Worm (Caenorhabditis elegans) whole organism, L4/young adult: ENCODE measurements around the gene F43C11.12.

Experiments used
- W03F9.2 ChIP-seq: fragments of 150-350 bp; optimal IDR thresholded peaks from 2 replicates; lab custom pipeline; 2014; ENCODE audit warnings: missing biosample characterization, missing genetic modification characterization
- dao-5 ChIP-seq: sonication (generic microtip); optimal IDR thresholded peaks from 2 replicates; lab custom pipeline; 2016; ENCODE audit warnings: missing genotype, missing genetic modification characterization, moderate library complexity, missing compliant biosample characterization
- him-1 ChIP-seq: sonication (generic microtip); optimal IDR thresholded peaks from 2 replicates; lab custom pipeline; 2016; ENCODE audit warnings: missing genotype, missing genetic modification reagents, missing genetic modification characterization, missing compliant biosample characterization

The F43C11.12 gene

DNA sequence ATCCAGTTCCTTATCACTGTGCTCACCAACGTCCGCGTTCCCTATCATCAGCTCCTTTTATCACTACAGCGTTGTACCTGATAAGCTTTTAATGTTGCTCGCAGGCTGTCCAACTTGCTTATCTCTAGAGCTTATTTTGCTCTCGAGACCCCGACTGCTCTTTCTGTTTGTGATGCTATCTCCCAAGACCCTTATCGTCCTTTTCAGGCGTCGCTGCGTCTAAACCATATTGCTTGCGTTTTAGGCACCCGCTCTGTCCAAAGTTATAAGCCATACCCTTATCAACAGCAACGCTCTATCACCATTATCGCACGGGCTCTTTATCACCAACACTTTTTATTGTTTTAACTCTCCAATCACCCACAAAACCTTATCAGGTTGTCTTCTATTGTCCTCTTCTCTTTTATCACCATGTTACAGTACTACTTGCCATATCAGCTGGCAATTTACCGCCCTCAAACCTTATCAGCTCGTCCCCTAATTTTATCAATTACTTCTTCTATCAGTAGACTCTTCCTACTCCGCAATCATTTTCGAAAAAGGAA lies 12.0 kb upstream of the F43C11.12 start:
- peak; percentile 18 for TF ChIP-seq W03F9.2 (tag; lab: Kevin White, UChicago)
- no peak for TF ChIP-seq dao-5 (tag; lab: Kevin White, UChicago)
- TF ChIP-seq him-1 (tag; lab: Kevin White, UChicago): no peak

DNA sequence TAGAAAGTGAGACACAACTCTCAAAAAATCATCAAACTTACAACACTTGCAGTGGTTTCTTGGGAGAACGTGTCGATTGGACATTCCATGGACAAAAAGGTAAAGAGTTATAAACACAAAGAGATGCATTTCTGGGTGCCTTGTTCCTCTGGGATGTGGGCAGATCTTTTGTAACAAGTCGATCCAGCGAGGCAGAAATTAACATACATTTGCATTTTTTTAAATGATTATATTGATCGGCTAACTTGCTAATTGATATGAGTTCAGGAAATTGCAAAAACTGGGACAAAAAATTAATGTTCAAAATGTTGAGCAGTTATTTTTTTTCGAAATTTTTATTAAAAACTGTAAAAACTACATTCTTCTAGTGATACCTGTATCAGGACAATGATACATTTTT lies 11.2 kb upstream of the F43C11.12 start, which contains the start of gene F16G10.6:
F16G10.6 (minus strand) TSS at position 101 of the 400 bp plus-strand sequence.
- TF ChIP-seq W03F9.2 (tag; lab: Kevin White, UChicago): no peak
- TF ChIP-seq him-1 (tag; lab: Kevin White, UChicago): no peak
- TF ChIP-seq dao-5 (tag; lab: Kevin White, UChicago): no peak

DNA sequence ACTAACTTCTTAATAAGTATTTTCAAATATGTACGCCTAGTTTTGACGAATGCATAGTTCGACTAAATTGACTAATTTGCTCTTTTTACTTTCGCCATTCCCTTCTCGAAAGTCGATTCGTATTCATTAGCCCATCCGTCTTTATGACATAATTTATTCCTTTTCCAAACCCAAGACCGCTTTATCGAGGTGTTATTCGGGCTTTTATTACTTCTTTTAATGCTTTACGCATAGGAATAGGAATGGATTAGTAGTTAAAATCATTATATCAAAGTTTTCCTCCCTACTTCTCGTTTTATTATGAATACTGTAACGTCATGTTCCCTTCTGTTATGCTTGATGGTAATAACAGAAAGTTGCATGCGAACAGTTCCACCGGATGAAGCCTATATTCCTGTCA lies 8.4 kb upstream of the F43C11.12 start, which contains the start of gene F16G10.2:
F16G10.2 (plus strand) TSS at position 301 of the 400 bp plus-strand sequence.
- TF ChIP-seq dao-5 (tag; lab: Kevin White, UChicago): no peak
- no peak for TF ChIP-seq him-1 (tag; lab: Kevin White, UChicago)
- TF ChIP-seq W03F9.2 (tag; lab: Kevin White, UChicago): no peak

DNA sequence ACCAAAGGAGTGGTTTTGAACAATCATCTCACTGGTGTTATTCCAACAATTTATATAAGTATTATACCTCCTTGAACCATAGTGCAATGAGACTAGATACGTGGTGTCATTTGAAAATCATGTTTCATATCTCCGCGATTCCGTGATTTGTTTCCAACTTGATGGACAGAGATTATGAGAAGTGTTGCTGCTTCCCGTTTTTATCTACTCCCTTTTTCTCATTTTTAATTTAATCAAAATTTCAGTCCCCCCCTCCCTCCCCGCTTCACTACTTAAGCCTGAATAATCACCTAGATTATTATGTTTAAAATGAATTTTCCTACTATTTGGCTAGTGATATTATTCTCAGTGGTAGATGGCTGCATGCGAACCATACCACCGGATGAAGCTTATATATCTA lies 5.6 kb upstream of the F43C11.12 start, which contains the start of gene F16G10.3:
F16G10.3 (plus strand) TSS at position 301 of the 400 bp plus-strand sequence.
- TF ChIP-seq dao-5 (tag; lab: Kevin White, UChicago) (no peak), him-1 (tag; lab: Kevin White, UChicago) (no peak), W03F9.2 (tag; lab: Kevin White, UChicago) (no peak)

DNA sequence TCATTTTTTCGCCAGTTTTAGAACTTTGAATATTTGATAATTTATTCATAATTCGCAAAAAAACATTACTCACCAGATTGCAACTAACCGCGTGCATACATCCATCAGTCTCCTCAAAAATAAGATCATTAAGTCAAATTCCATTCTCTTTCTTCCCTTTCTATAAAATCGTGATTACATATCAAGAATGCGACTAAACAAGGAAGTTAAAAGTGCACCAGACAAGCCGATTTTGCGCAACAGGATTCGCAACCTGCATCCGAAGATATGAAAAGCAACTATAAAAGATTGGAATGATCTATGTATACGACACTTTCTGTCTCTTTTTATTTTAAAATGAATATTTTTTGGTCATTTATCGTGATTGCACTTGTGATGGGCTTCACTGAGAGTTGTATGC lies 2.4 kb upstream of the F43C11.12 start, which contains the start of gene hpo-25:
hpo-25 (plus strand) TSS at position 301 of the 400 bp plus-strand sequence.
- no peak for TF ChIP-seq dao-5 (tag; lab: Kevin White, UChicago)
- no peak for TF ChIP-seq him-1 (tag; lab: Kevin White, UChicago)
- no peak for TF ChIP-seq W03F9.2 (tag; lab: Kevin White, UChicago)

DNA sequence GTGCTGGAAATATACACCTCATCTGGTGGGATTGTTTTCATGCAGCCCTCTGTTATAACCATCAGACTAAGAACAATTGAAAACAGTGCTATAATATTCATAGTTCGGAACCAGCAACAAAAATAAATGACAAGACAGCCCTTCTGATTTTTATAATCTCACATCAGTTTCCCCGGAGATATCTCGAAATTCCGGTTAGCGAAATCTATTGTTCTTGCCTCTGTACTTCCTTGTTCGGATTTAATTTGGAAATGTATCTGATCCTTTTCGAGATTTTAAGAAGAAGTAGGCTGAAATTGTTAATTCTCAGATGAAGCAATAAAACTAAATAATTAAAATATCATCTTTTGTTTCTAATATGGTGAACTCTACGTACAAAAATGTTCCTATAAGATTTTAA lies 2.9 kb downstream of the F43C11.12 start, which contains the start of gene F43C11.11:
F43C11.11 (minus strand) TSS at position 101 of the 400 bp plus-strand sequence.
- TF ChIP-seq W03F9.2 (tag; lab: Kevin White, UChicago) (no peak), dao-5 (tag; lab: Kevin White, UChicago) (no peak), him-1 (tag; lab: Kevin White, UChicago) (no peak)

DNA sequence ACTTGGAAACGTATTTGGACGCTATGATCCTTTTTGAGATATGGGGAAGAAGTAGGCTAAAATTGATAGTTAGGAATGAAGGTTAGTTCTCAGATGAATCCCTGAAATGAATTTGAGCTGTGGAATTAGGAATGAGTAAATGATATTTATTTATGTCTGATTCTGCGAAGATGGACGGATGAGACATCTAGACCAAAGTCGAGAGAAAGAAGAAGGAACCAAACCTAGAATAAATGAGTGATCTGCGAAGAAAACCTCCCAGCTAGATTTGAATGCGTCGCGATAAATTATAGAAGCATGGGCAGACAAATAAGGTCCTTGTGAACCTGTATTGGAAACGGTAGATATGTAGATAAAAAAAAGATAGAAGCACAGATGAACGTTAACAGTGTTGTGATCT lies 6.6 kb downstream of the F43C11.12 start, which contains the start of gene F43C11.16:
F43C11.16 (minus strand) TSS at position 101 of the 400 bp plus-strand sequence.
- TF ChIP-seq W03F9.2 (tag; lab: Kevin White, UChicago): no peak
- no peak for TF ChIP-seq him-1 (tag; lab: Kevin White, UChicago)
- TF ChIP-seq dao-5 (tag; lab: Kevin White, UChicago): no peak

DNA sequence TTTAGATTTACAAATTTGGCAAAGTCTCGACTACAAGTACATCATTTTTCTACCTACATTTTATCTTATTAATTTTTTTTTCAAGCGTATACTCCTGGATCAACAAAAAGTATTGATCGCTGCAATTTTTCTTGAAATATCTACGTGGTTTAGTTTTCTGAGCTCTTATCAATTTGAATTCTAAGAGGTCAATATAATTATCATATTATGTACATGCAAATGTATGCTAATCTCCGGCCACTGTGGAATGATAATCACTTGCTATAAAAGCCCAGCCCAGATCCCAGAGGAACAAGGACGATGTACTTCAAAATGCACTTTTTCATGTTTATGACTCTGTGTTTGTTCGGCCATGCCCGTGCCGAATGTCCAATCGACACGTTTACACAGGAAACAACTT lies 9.7 kb downstream of the F43C11.12 start, which contains the start of gene F43C11.1:
F43C11.1 (plus strand) TSS at position 301 of the 400 bp plus-strand sequence.
- TF ChIP-seq W03F9.2 (tag; lab: Kevin White, UChicago): no peak
- TF ChIP-seq dao-5 (tag; lab: Kevin White, UChicago): no peak
- no peak for TF ChIP-seq him-1 (tag; lab: Kevin White, UChicago)

DNA sequence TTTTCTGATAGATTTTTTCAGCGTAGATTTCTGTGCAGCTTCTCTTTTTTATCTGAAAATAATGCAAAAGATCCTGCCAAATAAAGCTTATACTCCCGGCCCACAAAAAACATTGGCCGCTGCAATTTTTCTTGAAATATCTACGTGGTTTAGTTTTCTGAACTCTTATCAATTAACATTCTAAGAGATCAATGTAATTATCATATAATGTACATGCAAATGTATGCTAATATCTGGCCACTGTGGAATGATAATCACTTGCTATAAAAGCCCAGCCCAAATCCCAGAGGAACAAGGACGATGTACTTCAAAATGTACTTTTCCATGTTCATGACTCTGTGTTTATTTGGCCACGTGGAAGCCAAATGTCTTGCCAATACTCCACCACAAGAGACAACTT lies 12.0 kb downstream of the F43C11.12 start, which contains the start of gene F43C11.2:
F43C11.2 (plus strand) TSS at position 301 of the 400 bp plus-strand sequence.
- TF ChIP-seq dao-5 (tag; lab: Kevin White, UChicago) (no peak), W03F9.2 (tag; lab: Kevin White, UChicago) (no peak), him-1 (tag; lab: Kevin White, UChicago) (no peak)

DNA sequence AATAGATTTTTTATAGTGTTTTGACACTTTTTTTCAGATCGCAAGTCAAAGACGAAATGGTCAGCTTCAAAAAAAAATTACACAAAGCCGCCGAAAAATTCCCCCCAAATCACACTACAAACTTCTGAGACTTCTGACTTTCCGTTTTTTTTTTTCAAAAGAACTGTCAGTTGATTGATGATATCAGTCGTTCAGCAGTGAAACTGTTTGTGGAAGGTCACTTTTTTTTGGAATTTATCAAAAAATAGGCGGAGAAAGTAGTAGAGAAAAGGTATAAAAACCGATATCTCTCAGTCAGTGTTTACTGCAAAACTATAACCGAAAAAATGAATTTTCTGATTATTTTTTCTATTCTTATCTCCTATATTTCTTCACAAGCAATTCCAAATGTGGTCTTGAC lies 13.5 kb downstream of the F43C11.12 start, which contains the start of gene F43C11.3:
F43C11.3 (plus strand) TSS at position 301 of the 400 bp plus-strand sequence.
- TF ChIP-seq W03F9.2 (tag; lab: Kevin White, UChicago): no peak
- no peak for TF ChIP-seq dao-5 (tag; lab: Kevin White, UChicago)
- no peak for TF ChIP-seq him-1 (tag; lab: Kevin White, UChicago)

DNA sequence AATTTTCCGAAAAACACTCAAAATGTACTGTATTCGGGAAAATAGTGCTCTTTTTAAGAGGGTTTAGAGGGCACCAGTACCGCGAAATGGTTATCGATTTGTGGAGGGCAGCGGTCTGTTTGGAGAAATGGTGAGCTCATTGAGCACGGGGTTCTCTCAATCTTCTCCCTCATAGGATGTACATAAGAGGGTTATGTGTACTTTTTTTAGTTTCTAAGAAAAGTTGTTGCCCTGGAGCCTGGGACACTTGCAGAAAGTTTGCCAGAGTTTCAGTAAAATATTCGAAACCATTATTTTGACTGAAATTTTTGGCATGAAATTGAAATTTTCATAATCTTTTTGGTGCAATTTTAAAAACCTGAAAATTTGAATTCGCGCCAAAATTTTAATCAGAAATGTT lies 14.0 kb downstream of the F43C11.12 start, which contains the start of gene F43C11.10:
F43C11.10 (minus strand) TSS at position 101 of the 400 bp plus-strand sequence.
- TF ChIP-seq W03F9.2 (tag; lab: Kevin White, UChicago): no peak
- no peak for TF ChIP-seq dao-5 (tag; lab: Kevin White, UChicago)
- no peak for TF ChIP-seq him-1 (tag; lab: Kevin White, UChicago)

DNA sequence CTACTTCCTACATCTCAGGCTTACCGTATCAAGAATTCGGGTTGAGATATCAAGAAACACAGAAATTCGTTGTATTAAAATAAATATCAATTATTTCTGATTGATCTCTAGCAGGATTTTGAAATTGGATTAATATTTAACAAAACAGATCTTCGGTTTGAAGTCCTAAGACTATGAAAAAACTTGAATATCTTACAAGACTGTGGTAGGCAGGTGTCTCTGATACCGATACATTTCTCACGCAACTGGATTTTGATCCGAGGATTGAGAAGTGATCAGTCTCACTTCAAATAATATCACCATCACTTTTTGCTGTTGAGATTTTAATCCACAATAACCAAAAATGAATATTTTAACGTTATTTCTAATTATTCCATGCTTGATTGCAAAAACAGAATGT lies 19.9 kb downstream of the F43C11.12 start, which contains the start of gene F43C11.4:
F43C11.4 (plus strand) TSS at position 301 of the 400 bp plus-strand sequence.
- TF ChIP-seq W03F9.2 (tag; lab: Kevin White, UChicago): no peak
- no peak for TF ChIP-seq dao-5 (tag; lab: Kevin White, UChicago)
- no peak for TF ChIP-seq him-1 (tag; lab: Kevin White, UChicago)

DNA sequence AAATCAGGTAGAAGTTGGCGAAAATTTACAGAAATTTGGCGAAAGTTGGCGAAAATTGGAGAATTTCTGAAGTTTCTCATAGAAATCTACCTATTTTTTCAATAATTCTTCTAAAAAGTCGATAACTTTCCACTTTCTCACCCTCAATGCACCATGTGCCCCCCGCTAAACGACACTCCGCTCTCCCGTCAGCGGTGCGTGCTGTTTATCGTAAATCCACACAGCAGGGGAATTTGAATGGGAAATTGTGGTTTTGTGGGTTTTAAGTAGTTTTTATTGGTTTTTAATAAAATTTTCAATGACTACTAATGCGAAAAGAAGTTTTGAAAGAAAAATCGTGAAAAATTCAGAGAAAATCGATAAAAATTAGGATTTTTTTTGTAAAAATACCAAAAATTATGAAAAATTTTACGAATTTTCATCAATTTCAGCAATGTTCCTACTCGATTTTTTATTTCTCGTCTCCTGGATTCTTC lies 24.5 kb downstream of the F43C11.12 start, which contains the start of gene F43C11.6:
F43C11.6 (plus strand) TSS at position 426 of the 476 bp plus-strand sequence.
- TF ChIP-seq him-1 (tag; lab: Kevin White, UChicago) (no peak), dao-5 (tag; lab: Kevin White, UChicago) (no peak), W03F9.2 (tag; lab: Kevin White, UChicago) (no peak)
